Worm (Caenorhabditis elegans) whole organism, L1 larva: ENCODE results near the gene psf-1.

Experiments used
- C04F5.9 ChIP-seq: sonication (generic microtip); optimal IDR thresholded peaks from 2 replicates; lab custom pipeline; 2016; ENCODE audit warnings: missing genetic modification characterization, missing compliant biosample characterization
- C34B4.2 ChIP-seq: sonication (generic microtip); optimal IDR thresholded peaks from 2 replicates; lab custom pipeline; 2017; ENCODE audit warnings: mild to moderate bottlenecking, missing genetic modification characterization, missing compliant biosample characterization
- aly-2 ChIP-seq: fragments of 150-350 bp; optimal IDR thresholded peaks from 2 replicates; lab custom pipeline; 2014; ENCODE audit warnings: missing biosample characterization, missing genetic modification characterization
- ama-1 ChIP-seq: fragments of 150-350 bp; optimal IDR thresholded peaks from 2 replicates; lab custom pipeline; 2014
- ceh-8 ChIP-seq: fragments of 200-800 bp; sonication (Bioruptor generic); optimal IDR thresholded peaks from 2 replicates; lab custom pipeline; 2018; ENCODE audit warnings: mild to moderate bottlenecking, missing genetic modification characterization, moderate library complexity, missing compliant biosample characterization
- ceh-82 ChIP-seq, 3 experiments: fragments of 150-350 bp in 1 of 3; sonication (generic microtip) in 2 of 3; optimal IDR thresholded peaks; 2 replicates each; lab custom pipeline; 2014 to 2017; ENCODE audit warnings: missing biosample characterization in 3 of 3, missing genetic modification characterization in 3 of 3
- ceh-88 ChIP-seq: fragments of 200-800 bp; sonication (Bioruptor generic); IDR thresholded peaks from 2 replicates; pipeline ENCODE4 v1.3.6; 2022; ENCODE audit warnings: missing genetic modification characterization, missing compliant biosample characterization
- ceh-90 ChIP-seq: sonication (generic microtip); optimal IDR thresholded peaks from 2 replicates; lab custom pipeline; 2016; ENCODE audit warnings: missing genetic modification characterization, missing compliant biosample characterization
- ces-1 ChIP-seq: fragments of 150-350 bp; optimal IDR thresholded peaks from 2 replicates; lab custom pipeline; 2014; ENCODE audit warnings: missing biosample characterization, missing genetic modification reagents, missing genetic modification characterization
- dsc-1 ChIP-seq: sonication (generic microtip); optimal IDR thresholded peaks from 2 replicates; lab custom pipeline; 2016; ENCODE audit warnings: mild to moderate bottlenecking, missing genetic modification characterization, missing compliant biosample characterization
- efl-1 ChIP-seq, 4 experiments: fragments of 150-350 bp; optimal IDR thresholded peaks in 3 of 4; peaks in 1 of 4; 1 replicate in 1 of 4; 2 replicates in 3 of 4; lab custom pipeline; 2014; ENCODE audit warnings: missing biosample characterization in 2 of 4, missing genetic modification characterization in 2 of 4, missing genetic modification reagents in 2 of 4
- elt-2 ChIP-seq: sonication (generic microtip); optimal IDR thresholded peaks from 2 replicates; lab custom pipeline; 2016; ENCODE audit warnings: missing genetic modification characterization, mild to moderate bottlenecking, inconsistent platforms, missing compliant biosample characterization, missing genetic modification reagents
- elt-3 ChIP-seq, 6 experiments: fragments of 150-350 bp in 1 of 6; sonication (generic microtip); optimal IDR thresholded peaks; 2 replicates each; lab custom pipeline; 2017 to 2018; ENCODE audit warnings: missing biosample characterization in 6 of 6, missing genetic modification characterization in 6 of 6, inconsistent platforms in 1 of 6
- ets-5 ChIP-seq: fragments of 200-800 bp; sonication (Bioruptor generic); IDR thresholded peaks from 2 replicates; pipeline ENCODE4 v1.3.6; 2022; ENCODE audit warnings: missing genetic modification characterization, missing compliant biosample characterization
- fkh-4 ChIP-seq: sonication (generic microtip); optimal IDR thresholded peaks from 2 replicates; lab custom pipeline; 2016; ENCODE audit warnings: missing compliant biosample characterization, missing genetic modification characterization, borderline replicate concordance
- grh-1 ChIP-seq: fragments of 200-800 bp; sonication (Bioruptor generic); IDR thresholded peaks from 2 replicates; pipeline ENCODE4 v1.3.6; 2022; ENCODE audit warnings: missing genetic modification reagents, missing genetic modification characterization, missing compliant biosample characterization
- hlh-4 ChIP-seq: sonication (generic microtip); optimal IDR thresholded peaks from 2 replicates; lab custom pipeline; 2016; ENCODE audit warnings: mild to moderate bottlenecking, missing genetic modification characterization, missing compliant biosample characterization
- lin-14 ChIP-seq: fragments of 200-800 bp; sonication (Bioruptor generic); optimal IDR thresholded peaks from 2 replicates; lab custom pipeline; 2018; ENCODE audit warnings: mild to moderate bottlenecking, missing genetic modification characterization, moderate library complexity, missing compliant biosample characterization
- lin-15B ChIP-seq: fragments of 150-350 bp; sonication (generic microtip); optimal IDR thresholded peaks from 3 replicates; lab custom pipeline; 2014; ENCODE audit warnings: missing biosample characterization, missing genetic modification characterization
- lin-39 ChIP-seq: fragments of 150-350 bp; optimal IDR thresholded peaks from 2 replicates; lab custom pipeline; 2014; ENCODE audit warnings: missing biosample characterization, missing genetic modification reagents, missing genetic modification characterization
- lsy-2 ChIP-seq, 2 experiments: fragments of 150-350 bp; optimal IDR thresholded peaks; 2 replicates each; lab custom pipeline; 2014; ENCODE audit warnings: missing biosample characterization in 2 of 2, missing genetic modification characterization in 2 of 2
- nhr-11 ChIP-seq: fragments of 150-350 bp; optimal IDR thresholded peaks from 2 replicates; lab custom pipeline; 2014; ENCODE audit warnings: missing biosample characterization, missing genetic modification characterization
- nhr-12 ChIP-seq: sonication (generic microtip); optimal IDR thresholded peaks from 2 replicates; lab custom pipeline; 2017; ENCODE audit warnings: missing biosample characterization, missing genetic modification characterization
- nhr-19 ChIP-seq: fragments of 200-800 bp; sonication (Bioruptor generic); conservative IDR thresholded peaks from 2 replicates; pipeline ENCODE4 v1.3.6; 2022; ENCODE audit warnings: missing genetic modification characterization, missing compliant biosample characterization
- nhr-20 ChIP-seq: sonication (generic microtip); optimal IDR thresholded peaks from 2 replicates; lab custom pipeline; 2016; ENCODE audit warnings: mild to moderate bottlenecking, missing genetic modification characterization, missing compliant biosample characterization
- nhr-28 ChIP-seq: fragments of 150-350 bp; optimal IDR thresholded peaks from 2 replicates; lab custom pipeline; 2014; ENCODE audit warnings: missing biosample characterization, missing genetic modification characterization
- nhr-47 ChIP-seq: sonication (generic microtip); optimal IDR thresholded peaks from 2 replicates; lab custom pipeline; 2016; ENCODE audit warnings: mild to moderate bottlenecking, missing genetic modification characterization, moderate library complexity, missing compliant biosample characterization
- nhr-76 ChIP-seq: sonication (generic microtip); optimal IDR thresholded peaks from 2 replicates; lab custom pipeline; 2017; ENCODE audit warnings: missing biosample characterization, missing genetic modification characterization
- nhr-85 ChIP-seq: sonication (generic microtip); peaks from one replicate; lab custom pipeline; 2016; ENCODE audit warnings: missing genetic modification characterization, inconsistent platforms, missing compliant biosample characterization
- nhr-90 ChIP-seq: sonication (generic microtip); optimal IDR thresholded peaks from 2 replicates; lab custom pipeline; 2016; ENCODE audit warnings: mild to moderate bottlenecking, missing genetic modification characterization, missing compliant biosample characterization; ENCODE audit not compliant: poor library complexity
- pag-3 ChIP-seq: sonication (generic microtip); optimal IDR thresholded peaks from 2 replicates; lab custom pipeline; 2017; ENCODE audit warnings: missing genetic modification characterization, mild to moderate bottlenecking, missing compliant biosample characterization, antibody characterized with exemption, borderline replicate concordance; ENCODE audit not compliant: insufficient read depth
- rnt-1 ChIP-seq: sonication (generic microtip); optimal IDR thresholded peaks from 2 replicates; lab custom pipeline; 2016; ENCODE audit warnings: mild to moderate bottlenecking, missing genetic modification characterization, moderate library complexity, missing compliant biosample characterization
- snu-23 ChIP-seq: sonication (generic microtip); optimal IDR thresholded peaks from 2 replicates; lab custom pipeline; 2016; ENCODE audit warnings: missing genetic modification characterization, missing compliant biosample characterization
- swsn-7 ChIP-seq: sonication (generic microtip); optimal IDR thresholded peaks from 2 replicates; lab custom pipeline; 2016; ENCODE audit warnings: missing genetic modification characterization, missing compliant biosample characterization
- tbx-2 ChIP-seq: sonication (generic microtip); optimal IDR thresholded peaks from 2 replicates; lab custom pipeline; 2016; ENCODE audit warnings: missing genetic modification characterization, missing compliant biosample characterization
- unc-62 ChIP-seq: fragments of 150-350 bp; optimal IDR thresholded peaks from 2 replicates; lab custom pipeline; 2014; ENCODE audit warnings: missing biosample characterization, missing genetic modification reagents, missing genetic modification characterization
- unc-98 ChIP-seq: fragments of 200-800 bp; sonication (Bioruptor generic); IDR thresholded peaks from 2 replicates; pipeline ENCODE4 v1.3.6; 2022; ENCODE audit warnings: missing genetic modification characterization, missing compliant biosample characterization
- vab-15 ChIP-seq: sonication (generic microtip); optimal IDR thresholded peaks from 2 replicates; lab custom pipeline; 2017; ENCODE audit warnings: missing genotype, mild to moderate bottlenecking, missing genetic modification characterization, missing compliant biosample characterization
- ztf-11 ChIP-seq, 2 experiments: sonication (generic microtip); optimal IDR thresholded peaks; 2 replicates each; lab custom pipeline; 2016 to 2017; ENCODE audit warnings: missing genetic modification characterization in 2 of 2, missing biosample characterization in 1 of 2, missing compliant biosample characterization in 1 of 2
- ztf-4 ChIP-seq: fragments of 150-350 bp; optimal IDR thresholded peaks from 2 replicates; lab custom pipeline; 2014; ENCODE audit warnings: missing biosample characterization, missing genetic modification characterization

psf-1 gene

ce11 chrII:9986635-9987575 lies 18.4 kb downstream of the psf-1 start (continued):
- no peak for TF ChIP-seq nhr-20
- no peak for TF ChIP-seq elt-2
- no peak for TF ChIP-seq nhr-11 (tag; lab: Kevin White, UChicago)
- no peak for TF ChIP-seq nhr-76 (tag; lab: Kevin White, UChicago)
- TF ChIP-seq tbx-2 (tag; lab: Kevin White, UChicago), result peak; percentile 11
- no peak for TF ChIP-seq ama-1 (lab: Kevin White, UChicago)
- peak; percentile 99 for TF ChIP-seq dsc-1 (tag; lab: Kevin White, UChicago)
- TF ChIP-seq nhr-47 (tag; lab: Kevin White, UChicago), result no peak
- no peak for TF ChIP-seq nhr-90 (tag; lab: Kevin White, UChicago)
- TF ChIP-seq nhr-28 (tag; lab: Kevin White, UChicago), result no peak
- no peak for TF ChIP-seq lsy-2 (tag; optimal IDR thresholded peaks at IDR 0.05; lab: Kevin White, UChicago)
- TF ChIP-seq C04F5.9 (tag; lab: Kevin White, UChicago), result no peak
- no peak for TF ChIP-seq C34B4.2 (tag; lab: Kevin White, UChicago)
- TF ChIP-seq hlh-4 (tag; lab: Kevin White, UChicago), result no peak
- no peak for TF ChIP-seq ceh-88 (GFP tag; lab: Robert Waterston, UW)
- TF ChIP-seq ceh-90 (tag; lab: Kevin White, UChicago), result no peak
- no peak for TF ChIP-seq ceh-8 (GFP tag; lab: Kevin White, UChicago)
- no peak for TF ChIP-seq nhr-12 (tag; lab: Kevin White, UChicago)
- TF ChIP-seq aly-2, result no peak
- no peak for TF ChIP-seq ztf-4 (tag; lab: Kevin White, UChicago)
- no peak for TF ChIP-seq ces-1 (GFP tag; lab: Kevin White, UChicago)
- no peak for TF ChIP-seq unc-62 (GFP tag; lab: Kevin White, UChicago)
- no peak for TF ChIP-seq lin-39 (tag; lab: Kevin White, UChicago)
- no peak for TF ChIP-seq ceh-82 (tag; optimal IDR thresholded peaks at IDR 0.05; lab: Kevin White, UChicago)
- peak; percentile 96 for TF ChIP-seq fkh-4 (tag; lab: Kevin White, UChicago)
- peak; percentile 27; the same call in 1 of the 2 replicates for TF ChIP-seq nhr-19 (GFP tag; lab: Robert Waterston, UW)
- peak in 1 of 2 experiments; percentile 39 for TF ChIP-seq ztf-11 (tag; optimal IDR thresholded peaks at IDR 0.05; lab: Kevin White, UChicago)
- no peak for TF ChIP-seq swsn-7

ce11 chrII:9988620-9989019 lies 20.1 kb downstream of the psf-1 start:
- TF ChIP-seq hlh-4 (tag; lab: Kevin White, UChicago), result no peak
- no peak for TF ChIP-seq unc-98
- TF ChIP-seq snu-23 (GFP tag; lab: Kevin White, UChicago), result no peak
- peak; percentile 82 for TF ChIP-seq grh-1
- no peak for TF ChIP-seq lin-15B
- peak; percentile 12 for TF ChIP-seq lin-14 (GFP tag; lab: Kevin White, UChicago)
- no peak for TF ChIP-seq ets-5 (GFP tag; lab: Robert Waterston, UW)
- no peak for TF ChIP-seq efl-1 (optimal IDR thresholded peaks at IDR 0.05; lab: Kevin White, UChicago)
- TF ChIP-seq efl-1 (GFP tag; optimal IDR thresholded peaks at IDR 0.05 in 1 of 2; lab: Kevin White, UChicago), result peak in 1 of 2 experiments; percentile 64
- TF ChIP-seq nhr-85, result peak; percentile 39
- TF ChIP-seq elt-3 (tag; optimal IDR thresholded peaks at IDR 0.05; lab: Kevin White, UChicago), result no peak

- peak; percentile 2 for TF ChIP-seq rnt-1 (tag; lab: Kevin White, UChicago)
- peak; percentile 73 for TF ChIP-seq lin-14 (GFP tag; lab: Kevin White, UChicago)
- no peak for TF ChIP-seq vab-15 (tag; lab: Kevin White, UChicago)
- TF ChIP-seq tbx-2 (tag; lab: Kevin White, UChicago), result peak; percentile 6
- TF ChIP-seq ces-1 (GFP tag; lab: Kevin White, UChicago), result no peak
- TF ChIP-seq pag-3 (tag; lab: Kevin White, UChicago), result peak; percentile 31
- TF ChIP-seq dsc-1 (tag; lab: Kevin White, UChicago), result peak; percentile 50
- no peak for TF ChIP-seq grh-1
- TF ChIP-seq, all 84 proteins: peak for 5
Measured at ce11 chrII:9989533-9989932, 21.1 kb downstream of the psf-1 start.
